Worm (Caenorhabditis elegans) whole organism, mixed stage, embryonic: Measurements from ENCODE around the gene inso-1.

Experiments
- M03D4.4 ChIP-seq: sonication (generic microtip); optimal IDR thresholded peaks from 2 replicates; lab custom pipeline; 2017; ENCODE audit warnings: mild to moderate bottlenecking, missing genetic modification characterization, missing compliant biosample characterization
- blmp-1 ChIP-seq: fragments of 150-350 bp; optimal IDR thresholded peaks from 2 replicates; lab custom pipeline; 2014; ENCODE audit warnings: missing biosample characterization, missing genetic modification characterization
- ceh-43 ChIP-seq: fragments of 200-800 bp; sonication (Bioruptor generic); optimal IDR thresholded peaks from 2 replicates; lab custom pipeline; 2018; ENCODE audit warnings: mild to moderate bottlenecking, missing genetic modification characterization, moderate library complexity, missing compliant biosample characterization
- ces-1 ChIP-seq: fragments of 150-350 bp; optimal IDR thresholded peaks from 2 replicates; lab custom pipeline; 2014; ENCODE audit warnings: missing biosample characterization, missing genetic modification reagents, missing genetic modification characterization
- cnd-1 ChIP-seq: fragments of 200-800 bp; sonication (Bioruptor generic); optimal IDR thresholded peaks from 2 replicates; lab custom pipeline; 2018; ENCODE audit warnings: mild to moderate bottlenecking, missing genetic modification characterization, missing compliant biosample characterization
- elt-1 ChIP-seq: sonication (generic microtip); optimal IDR thresholded peaks from 2 replicates; lab custom pipeline; 2017; ENCODE audit warnings: missing genetic modification characterization, mild to moderate bottlenecking, missing compliant biosample characterization, antibody characterized with exemption, moderate library complexity, borderline replicate concordance; ENCODE audit not compliant: insufficient read depth
- flh-1 ChIP-seq: fragments of 200-800 bp; sonication (Bioruptor generic); optimal IDR thresholded peaks from 2 replicates; lab custom pipeline; 2018; ENCODE audit warnings: mild to moderate bottlenecking, missing genetic modification characterization, moderate library complexity, missing compliant biosample characterization
- lin-32 ChIP-seq: fragments of 200-800 bp; sonication (Bioruptor generic); optimal IDR thresholded peaks from 2 replicates; lab custom pipeline; 2018; ENCODE audit warnings: mild to moderate bottlenecking, missing genetic modification characterization, missing compliant biosample characterization
- lsy-2 ChIP-seq: fragments of 150-350 bp; optimal IDR thresholded peaks from 2 replicates; lab custom pipeline; 2014; ENCODE audit warnings: missing biosample characterization, missing genetic modification characterization
- mep-1 ChIP-seq: fragments of 150-350 bp; optimal IDR thresholded peaks from 2 replicates; lab custom pipeline; 2017; ENCODE audit warnings: missing biosample characterization, missing genetic modification reagents, missing genetic modification characterization, inconsistent platforms
- nhr-12 ChIP-seq: fragments of 150-350 bp; optimal IDR thresholded peaks from 2 replicates; lab custom pipeline; 2014; ENCODE audit warnings: missing biosample characterization, missing genetic modification characterization
- nhr-2 ChIP-seq: fragments of 150-350 bp; optimal IDR thresholded peaks from 2 replicates; lab custom pipeline; 2014; ENCODE audit warnings: missing biosample characterization, missing genetic modification characterization
- nhr-237 ChIP-seq: fragments of 150-350 bp; optimal IDR thresholded peaks from 2 replicates; lab custom pipeline; 2014; ENCODE audit warnings: missing biosample characterization, missing genetic modification characterization
- nhr-76 ChIP-seq: sonication (generic microtip); optimal IDR thresholded peaks from 2 replicates; lab custom pipeline; 2017; ENCODE audit warnings: missing biosample characterization, missing genetic modification characterization
- pha-4 ChIP-seq: fragments of 150-350 bp; optimal IDR thresholded peaks from 2 replicates; lab custom pipeline; 2018; ENCODE audit warnings: missing biosample characterization, missing genetic modification reagents, missing genetic modification characterization
- sem-2 ChIP-seq: fragments of 200-800 bp; sonication (Bioruptor generic); optimal IDR thresholded peaks from 2 replicates; lab custom pipeline; 2018; ENCODE audit warnings: mild to moderate bottlenecking, missing genetic modification characterization, missing compliant biosample characterization
- snpc-4 ChIP-seq: fragments of 150-350 bp; optimal IDR thresholded peaks from 2 replicates; lab custom pipeline; 2014; ENCODE audit warnings: missing biosample characterization, missing genetic modification characterization
- sptf-1 ChIP-seq: sonication (generic microtip); optimal IDR thresholded peaks from 2 replicates; lab custom pipeline; 2017; ENCODE audit warnings: mild to moderate bottlenecking, missing genetic modification characterization, moderate library complexity, missing compliant biosample characterization
- unc-120 ChIP-seq: sonication (generic microtip); optimal IDR thresholded peaks from 2 replicates; lab custom pipeline; 2017; ENCODE audit warnings: missing genetic modification characterization, missing compliant biosample characterization; ENCODE audit not compliant: poor library complexity, severe bottlenecking
- unc-39 ChIP-seq: fragments of 150-350 bp; optimal IDR thresholded peaks from 2 replicates; lab custom pipeline; 2014; ENCODE audit warnings: missing biosample characterization, missing genetic modification characterization
- zip-8 ChIP-seq: fragments of 150-350 bp; optimal IDR thresholded peaks from 2 replicates; lab custom pipeline; 2014; ENCODE audit warnings: missing biosample characterization, missing genetic modification characterization
- ztf-11 ChIP-seq: fragments of 150-350 bp; optimal IDR thresholded peaks from 2 replicates; lab custom pipeline; 2014; ENCODE audit warnings: missing biosample characterization, missing genetic modification characterization

inso-1 gene

DNA sequence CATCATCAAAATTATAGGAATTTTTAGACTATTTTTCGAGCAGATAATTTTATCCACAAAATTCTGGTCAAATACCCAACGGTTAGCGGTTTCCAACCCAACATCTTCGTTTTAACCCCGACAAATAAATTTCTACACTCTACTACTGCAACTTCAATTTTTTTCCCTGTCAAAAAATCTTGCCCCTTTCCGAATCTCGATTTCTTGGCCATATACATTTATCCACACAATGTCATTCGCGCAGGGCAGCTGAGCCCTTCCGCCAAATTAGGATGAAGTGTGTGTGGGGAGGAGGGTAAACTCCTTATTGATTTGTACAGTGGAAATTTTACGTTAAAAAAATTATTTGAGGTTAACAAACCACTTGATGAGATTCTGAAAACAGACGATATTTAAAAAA, 44.9 kb downstream of the inso-1 start (continued):
- peak; percentile 83 for TF ChIP-seq pha-4 (tag; lab: Kevin White, UChicago)
- no peak for TF ChIP-seq lin-32 (GFP tag; lab: Kevin White, UChicago)

DNA sequence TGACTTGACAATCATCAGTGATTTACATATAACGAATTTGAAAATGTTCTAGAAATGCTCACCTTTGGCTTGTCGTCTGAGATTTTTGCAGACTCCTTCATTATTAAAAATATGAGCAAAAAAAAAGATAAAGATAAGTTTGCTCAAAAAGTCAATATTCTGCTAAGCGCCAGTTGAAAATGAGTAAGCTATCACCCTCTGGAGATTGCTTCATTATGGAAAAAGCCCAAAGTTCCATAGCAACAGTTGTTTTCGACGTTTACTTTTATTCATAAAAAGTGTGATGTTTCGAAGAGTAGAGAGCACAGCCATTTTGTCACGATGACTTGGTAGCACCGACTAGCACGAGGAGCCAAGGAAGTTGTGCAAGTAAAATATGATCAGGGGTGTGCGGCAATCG, 58.3 kb downstream of the inso-1 start, which contains the start of gene F56C3.3:
Gene F56C3.3, minus strand, starts transcription at position 101 of the 400 bp plus-strand sequence.
- TF ChIP-seq mep-1 (tag; lab: Kevin White, UChicago) (no peak), M03D4.4 (tag; lab: Kevin White, UChicago) (no peak), elt-1 (tag; lab: Kevin White, UChicago) (no peak), sptf-1 (tag; lab: Kevin White, UChicago) (no peak), nhr-12 (tag; lab: Kevin White, UChicago) (no peak), ces-1 (no peak), flh-1 (no peak), nhr-76 (tag; lab: Kevin White, UChicago) (no peak), snpc-4 (tag; lab: Kevin White, UChicago) (no peak), sem-2 (no peak), blmp-1 (tag; lab: Kevin White, UChicago) (no peak), ztf-11 (no peak), unc-120 (no peak), cnd-1 (tag; lab: Kevin White, UChicago) (no peak), ceh-43 (GFP tag; lab: Kevin White, UChicago) (no peak), zip-8 (tag; lab: Kevin White, UChicago) (no peak), nhr-2 (tag; lab: Kevin White, UChicago) (no peak), unc-39 (tag; lab: Kevin White, UChicago) (no peak), nhr-237 (no peak), lsy-2 (no peak)
- TF ChIP-seq, all 35 proteins: peak for 0
